Worm (Caenorhabditis elegans) whole organism, late embryonic: ENCODE measurements around the gene F31D5.7.

Experiments used
- ama-1 ChIP-seq: fragments of 150-350 bp; optimal IDR thresholded peaks from 2 replicates; lab custom pipeline; 2014
- hlh-8 ChIP-seq: sonication (generic microtip); optimal IDR thresholded peaks from 2 replicates; lab custom pipeline; 2016; ENCODE audit warnings: missing genotype, missing genetic modification characterization, missing compliant biosample characterization
- pqm-1 ChIP-seq: sonication (generic microtip); optimal IDR thresholded peaks from 2 replicates; lab custom pipeline; 2016; ENCODE audit warnings: missing genetic modification characterization, missing compliant biosample characterization
- sox-2 ChIP-seq: fragments of 200-800 bp; sonication (Bioruptor generic); IDR thresholded peaks from 2 replicates; pipeline ENCODE4 v1.3.6; 2022; ENCODE audit warnings: missing genetic modification reagents, missing genetic modification characterization, missing compliant biosample characterization
- syd-9 ChIP-seq: sonication (generic microtip); optimal IDR thresholded peaks from 2 replicates; lab custom pipeline; 2016; ENCODE audit warnings: mild to moderate bottlenecking, missing genetic modification characterization, moderate library complexity, missing compliant biosample characterization

ce11 chrII:4215318-4215717 is 4.1 kb downstream of the F31D5.7 start, which contains the start of gene F31D5.2:
- TF ChIP-seq syd-9 (tag; lab: Kevin White, UChicago): no peak
- TF ChIP-seq hlh-8: no peak
- no peak for TF ChIP-seq ama-1 (lab: Kevin White, UChicago)
- no peak for TF ChIP-seq sox-2 (GFP tag; lab: Robert Waterston, UW)
- no peak for TF ChIP-seq pqm-1
